Worm (Caenorhabditis elegans): ENCODE results near the gene ZK593.2.

ce11 chrIV:10904282-10904681, 8.9 kb upstream of the ZK593.2 start, which contains the start of gene ZK596.3:
- TF ChIP-seq T22C8.4 (GFP tag; IDR thresholded peaks at IDR 0.05) (no peak), ztf-23 (GFP tag; IDR thresholded peaks at IDR 0.05) (no peak), flt-1 (GFP tag; IDR thresholded peaks at IDR 0.05) (no peak), cog-1 (tag; optimal IDR thresholded peaks at IDR 0.05) (no peak), klf-2 (GFP tag; conservative IDR thresholded peaks at IDR 0.05) (no peak), ref-1 (GFP tag; conservative IDR thresholded peaks at IDR 0.05) (no peak)

All from whole organism, midembryonic.